Worm (Caenorhabditis elegans) whole organism, young adult: ENCODE results near the gene suf-1.
A peak's percentile ranks its signal among the peaks of the same experiment; 100 is the strongest.

ENCODE experiments used
- B0019.2 ChIP-seq: fragments of 200-800 bp; sonication (Bioruptor generic); conservative IDR thresholded peaks from 2 replicates; pipeline ENCODE4 v1.3.6; 2022; ENCODE audit warnings: missing genetic modification reagents, missing genetic modification characterization, missing compliant biosample characterization
- B0035.1 ChIP-seq: sonication (generic microtip); optimal IDR thresholded peaks from 2 replicates; lab custom pipeline; 2016; ENCODE audit warnings: missing genetic modification characterization, mild to moderate bottlenecking, missing compliant biosample characterization, missing genotype, missing genetic modification reagents
- C17E4.6 ChIP-seq: fragments of 200-800 bp; sonication (Bioruptor generic); IDR thresholded peaks from 2 replicates; pipeline ENCODE4 v1.3.6; 2022; ENCODE audit warnings: missing genetic modification reagents, missing genetic modification characterization, missing compliant biosample characterization
- F22D6.2 ChIP-seq: sonication (generic microtip); optimal IDR thresholded peaks from 2 replicates; lab custom pipeline; 2016; ENCODE audit warnings: mild to moderate bottlenecking, missing genetic modification characterization, missing compliant biosample characterization
- F37B4.10 ChIP-seq: fragments of 200-800 bp; sonication (Bioruptor generic); IDR thresholded peaks from 2 replicates; pipeline ENCODE4 v1.3.6; 2022; ENCODE audit warnings: missing genetic modification characterization, missing compliant biosample characterization
- Y53F4B.3 ChIP-seq: fragments of 200-800 bp; sonication (Bioruptor generic); IDR thresholded peaks from 2 replicates; pipeline ENCODE4 v1.3.6; 2022; ENCODE audit warnings: missing genetic modification reagents, missing genetic modification characterization, missing compliant biosample characterization
- Y53G8AR.9 ChIP-seq: fragments of 200-800 bp; sonication (Bioruptor generic); conservative IDR thresholded peaks from 2 replicates; pipeline ENCODE4 v1.3.6; 2022; ENCODE audit warnings: missing genetic modification reagents, missing genetic modification characterization, missing compliant biosample characterization
- Y67H2A.10 ChIP-seq: fragments of 200-800 bp; sonication (Bioruptor generic); conservative IDR thresholded peaks from 2 replicates; pipeline ENCODE4 v1.3.6; 2022; ENCODE audit warnings: missing genetic modification reagents, missing genetic modification characterization, missing compliant biosample characterization
- ZK185.1 ChIP-seq: sonication (generic microtip); optimal IDR thresholded peaks from 2 replicates; lab custom pipeline; 2016; ENCODE audit warnings: mild to moderate bottlenecking, missing genetic modification characterization, missing compliant biosample characterization; ENCODE audit not compliant: poor library complexity, severe bottlenecking
- ama-1 ChIP-seq, 3 experiments: fragments of 150-350 bp in 1 of 3; sonication (generic microtip) in 2 of 3; optimal IDR thresholded peaks; 2 replicates each; lab custom pipeline; 2014 to 2018; ENCODE audit warnings: missing biosample characterization in 2 of 3, missing genetic modification characterization in 2 of 3, missing genetic modification reagents in 2 of 3
- aptf-3 ChIP-seq: fragments of 200-800 bp; sonication (Bioruptor generic); IDR thresholded peaks from 2 replicates; pipeline ENCODE4 v1.3.6; 2022; ENCODE audit warnings: missing genetic modification characterization, missing compliant biosample characterization
- atf-7 ChIP-seq: sonication (generic microtip); optimal IDR thresholded peaks from 2 replicates; lab custom pipeline; 2017; ENCODE audit warnings: mild to moderate bottlenecking, missing genetic modification characterization, missing compliant biosample characterization
- attf-3 ChIP-seq: fragments of 200-800 bp; sonication (Bioruptor generic); conservative IDR thresholded peaks from 2 replicates; pipeline ENCODE4 v1.3.6; 2022; ENCODE audit warnings: missing genetic modification reagents, missing genetic modification characterization, missing compliant biosample characterization
- attf-6 ChIP-seq: fragments of 200-800 bp; sonication (Bioruptor generic); IDR thresholded peaks from 2 replicates; pipeline ENCODE4 v1.3.6; 2022; ENCODE audit warnings: missing genetic modification reagents, missing genetic modification characterization, missing compliant biosample characterization
- bed-1 ChIP-seq: fragments of 200-800 bp; sonication (Bioruptor generic); IDR thresholded peaks from 2 replicates; pipeline ENCODE4 v1.3.6; 2022; ENCODE audit warnings: missing genetic modification reagents, missing genetic modification characterization, missing compliant biosample characterization
- bed-2 ChIP-seq: fragments of 200-800 bp; sonication (Bioruptor generic); IDR thresholded peaks from 2 replicates; pipeline ENCODE4 v1.3.6; 2022; ENCODE audit warnings: missing genetic modification reagents, missing genetic modification characterization, missing compliant biosample characterization
- ccch-3 ChIP-seq: fragments of 200-800 bp; sonication (Bioruptor generic); optimal IDR thresholded peaks from 2 replicates; lab custom pipeline; 2018; ENCODE audit warnings: mild to moderate bottlenecking, missing genetic modification characterization, missing compliant biosample characterization
- cebp-2 ChIP-seq: fragments of 200-800 bp; sonication (Bioruptor generic); IDR thresholded peaks from 2 replicates; pipeline ENCODE4 v1.3.6; 2022; ENCODE audit warnings: missing genetic modification characterization, missing compliant biosample characterization
- dox-1 ChIP-seq: fragments of 200-800 bp; sonication (Bioruptor generic); IDR thresholded peaks from 2 replicates; pipeline ENCODE4 v1.3.6; 2022; ENCODE audit warnings: missing genetic modification reagents, missing genetic modification characterization, missing compliant biosample characterization
- dpl-1 ChIP-seq: fragments of 150-350 bp; optimal IDR thresholded peaks from 2 replicates; lab custom pipeline; 2014; ENCODE audit warnings: missing biosample characterization, missing genetic modification reagents, missing genetic modification characterization
- egl-44 ChIP-seq: fragments of 200-800 bp; sonication (Bioruptor generic); IDR thresholded peaks from 2 replicates; pipeline ENCODE4 v1.3.6; 2022; ENCODE audit warnings: missing genetic modification reagents, missing genetic modification characterization, missing compliant biosample characterization
- egrh-3 ChIP-seq: fragments of 200-800 bp; sonication (Bioruptor generic); IDR thresholded peaks from 2 replicates; pipeline ENCODE4 v1.3.6; 2022; ENCODE audit warnings: missing genetic modification reagents, missing genetic modification characterization, missing compliant biosample characterization
- fkh-3 ChIP-seq: sonication (generic microtip); optimal IDR thresholded peaks from 2 replicates; lab custom pipeline; 2016; ENCODE audit warnings: mild to moderate bottlenecking, missing genetic modification characterization, missing compliant biosample characterization
- him-1 ChIP-seq: sonication (generic microtip); optimal IDR thresholded peaks from 2 replicates; lab custom pipeline; 2016; ENCODE audit warnings: missing genotype, missing genetic modification reagents, missing genetic modification characterization, missing compliant biosample characterization
- hmg-1.2 ChIP-seq: fragments of 200-800 bp; sonication (Bioruptor generic); IDR thresholded peaks from 2 replicates; pipeline ENCODE4 v1.3.6; 2022; ENCODE audit warnings: missing genetic modification reagents, missing genetic modification characterization, missing compliant biosample characterization
- let-607 ChIP-seq, 2 experiments: fragments of 200-800 bp in 1 of 2; sonication (Bioruptor generic) in 1 of 2; sonication (generic microtip) in 1 of 2; optimal IDR thresholded peaks; 2 replicates each; lab custom pipeline; 2016 to 2018; ENCODE audit warnings: mild to moderate bottlenecking in 2 of 2, missing compliant biosample characterization in 2 of 2, missing genetic modification characterization in 2 of 2, moderate library complexity in 2 of 2, missing genotype in 1 of 2
- lin-40 ChIP-seq: sonication (generic microtip); optimal IDR thresholded peaks from 2 replicates; lab custom pipeline; 2016; ENCODE audit warnings: missing genetic modification characterization, mild to moderate bottlenecking, missing compliant biosample characterization, missing genotype, missing genetic modification reagents
- lin-54 ChIP-seq: fragments of 200-800 bp; sonication (Bioruptor generic); optimal IDR thresholded peaks from 2 replicates; lab custom pipeline; 2018; ENCODE audit warnings: mild to moderate bottlenecking, missing genetic modification characterization, missing compliant biosample characterization
- madf-10 ChIP-seq: sonication (generic microtip); optimal IDR thresholded peaks from 2 replicates; lab custom pipeline; 2016; ENCODE audit warnings: mild to moderate bottlenecking, missing genetic modification characterization, missing compliant biosample characterization
- madf-6 ChIP-seq: fragments of 200-800 bp; sonication (Bioruptor generic); IDR thresholded peaks from 2 replicates; pipeline ENCODE4 v1.3.6; 2022; ENCODE audit warnings: missing genetic modification reagents, missing genetic modification characterization, missing compliant biosample characterization
- mcd-1 ChIP-seq: fragments of 200-800 bp; sonication (Bioruptor generic); IDR thresholded peaks from 2 replicates; pipeline ENCODE4 v1.3.6; 2022; ENCODE audit warnings: missing genetic modification reagents, missing genetic modification characterization, missing compliant biosample characterization
- nfya-1 ChIP-seq: sonication (generic microtip); optimal IDR thresholded peaks from 2 replicates; lab custom pipeline; 2017; ENCODE audit warnings: antibody characterized with exemption, missing compliant biosample characterization, missing genetic modification characterization, borderline replicate concordance; ENCODE audit not compliant: insufficient read depth
- nfya-2 ChIP-seq: fragments of 200-800 bp; sonication (Bioruptor generic); IDR thresholded peaks from 2 replicates; pipeline ENCODE4 v1.3.6; 2022; ENCODE audit warnings: missing genetic modification reagents, missing genetic modification characterization, missing compliant biosample characterization
- nfyb-1 ChIP-seq: fragments of 200-800 bp; sonication (Bioruptor generic); IDR thresholded peaks from 2 replicates; pipeline ENCODE4 v1.3.6; 2022; ENCODE audit warnings: missing genetic modification reagents, missing genetic modification characterization, missing compliant biosample characterization
- nhr-179 ChIP-seq: sonication (generic microtip); optimal IDR thresholded peaks from 2 replicates; lab custom pipeline; 2016; ENCODE audit warnings: mild to moderate bottlenecking, missing genetic modification characterization, missing compliant biosample characterization
- nhr-80 ChIP-seq: sonication (generic microtip); optimal IDR thresholded peaks from 2 replicates; lab custom pipeline; 2016; ENCODE audit warnings: missing genetic modification characterization, missing compliant biosample characterization
- pbrm-1 ChIP-seq: fragments of 200-800 bp; sonication (Bioruptor generic); IDR thresholded peaks from 2 replicates; pipeline ENCODE4 v1.3.6; 2022; ENCODE audit warnings: missing genetic modification reagents, missing genetic modification characterization, missing compliant biosample characterization
- snpc-1.3 ChIP-seq: sonication (generic microtip); optimal IDR thresholded peaks from 2 replicates; lab custom pipeline; 2017; ENCODE audit warnings: missing genetic modification characterization, mild to moderate bottlenecking, missing compliant biosample characterization, antibody characterized with exemption, moderate library complexity, missing genotype, missing genetic modification reagents; ENCODE audit not compliant: insufficient read depth
- tbx-9 ChIP-seq: sonication (generic microtip); optimal IDR thresholded peaks from 2 replicates; lab custom pipeline; 2016; ENCODE audit warnings: borderline replicate concordance, missing genetic modification characterization, inconsistent platforms, missing compliant biosample characterization
- zim-3 ChIP-seq: sonication (generic microtip); optimal IDR thresholded peaks from 2 replicates; lab custom pipeline; 2017; ENCODE audit warnings: mild to moderate bottlenecking, missing genetic modification characterization, moderate library complexity, missing compliant biosample characterization
- ztf-18 ChIP-seq: sonication (generic microtip); optimal IDR thresholded peaks from 2 replicates; lab custom pipeline; 2016; ENCODE audit warnings: missing genotype, mild to moderate bottlenecking, missing genetic modification characterization, missing compliant biosample characterization
- ztf-22 ChIP-seq: fragments of 200-800 bp; sonication (Bioruptor generic); optimal IDR thresholded peaks from 2 replicates; lab custom pipeline; 2018; ENCODE audit warnings: mild to moderate bottlenecking, missing genetic modification characterization, moderate library complexity, missing compliant biosample characterization
- ztf-6 ChIP-seq: fragments of 200-800 bp; sonication (Bioruptor generic); IDR thresholded peaks from 2 replicates; pipeline ENCODE4 v1.3.6; 2022; ENCODE audit warnings: missing genetic modification reagents, missing genetic modification characterization, missing compliant biosample characterization

The suf-1 gene

ce11 chrII:8640503-8640902 lies 36.9 kb downstream of the suf-1 start:
- TF ChIP-seq F37B4.10 (GFP tag; lab: Robert Waterston, UW) (no peak), cebp-2 (GFP tag; lab: Robert Waterston, UW) (no peak), egl-44 (no peak), madf-6 (GFP tag; lab: Robert Waterston, UW) (no peak), B0019.2 (GFP tag; lab: Robert Waterston, UW) (no peak), F22D6.2 (tag; lab: Kevin White, UChicago) (no peak), fkh-3 (tag; lab: Kevin White, UChicago) (no peak), nhr-80 (peak; percentile 13), ztf-18 (tag; lab: Kevin White, UChicago) (no peak)

ce11 chrII:8641131-8641530 lies 37.5 kb downstream of the suf-1 start, which contains the start of gene D2085.7:
D2085.7 (plus strand) TSS chrII:8641381.
- no peak for TF ChIP-seq zim-3
- no peak for TF ChIP-seq attf-6 (GFP tag; lab: Robert Waterston, UW)
- no peak for TF ChIP-seq dox-1 (GFP tag; lab: Robert Waterston, UW)
- no peak for TF ChIP-seq F37B4.10 (GFP tag; lab: Robert Waterston, UW)
- TF ChIP-seq nfya-2 (GFP tag; lab: Robert Waterston, UW), result no peak
- TF ChIP-seq hmg-1.2 (GFP tag; lab: Robert Waterston, UW), result peak; percentile 28; the same call in 1 of the 2 replicates
- TF ChIP-seq lin-40, result no peak

ce11 chrII:8642376-8642775 lies 38.7 kb downstream of the suf-1 start:
- TF ChIP-seq ccch-3 (GFP tag; lab: Kevin White, UChicago), result no peak
- TF ChIP-seq atf-7 (tag; lab: Kevin White, UChicago), result no peak
- no peak for TF ChIP-seq B0019.2 (GFP tag; lab: Robert Waterston, UW)
- TF ChIP-seq egrh-3, result no peak
- no peak for TF ChIP-seq nfya-1 (tag; lab: Kevin White, UChicago)
- no peak for TF ChIP-seq let-607 (tag; optimal IDR thresholded peaks at IDR 0.05; lab: Kevin White, UChicago)
- TF ChIP-seq pbrm-1 (GFP tag; lab: Robert Waterston, UW), result no peak
- TF ChIP-seq snpc-1.3 (tag; lab: Kevin White, UChicago), result no peak
- TF ChIP-seq Y53G8AR.9 (GFP tag; lab: Robert Waterston, UW), result no peak
- TF ChIP-seq C17E4.6 (GFP tag; lab: Robert Waterston, UW), result no peak
- TF ChIP-seq him-1 (tag; lab: Kevin White, UChicago), result no peak
- no peak for TF ChIP-seq Y67H2A.10 (GFP tag; lab: Robert Waterston, UW)
- no peak for TF ChIP-seq bed-1 (GFP tag; lab: Robert Waterston, UW)
- TF ChIP-seq bed-2, result no peak
- TF ChIP-seq nfya-2 (GFP tag; lab: Robert Waterston, UW), result no peak
- no peak for TF ChIP-seq tbx-9 (tag; lab: Kevin White, UChicago)
- TF ChIP-seq ZK185.1, result no peak
- no peak for TF ChIP-seq Y53F4B.3 (GFP tag; lab: Robert Waterston, UW)
- no peak for TF ChIP-seq ztf-6 (GFP tag; lab: Robert Waterston, UW)

ce11 chrII:8643627-8644356 lies 40.1 kb downstream of the suf-1 start:
- TF ChIP-seq ccch-3 (GFP tag; lab: Kevin White, UChicago) (no peak), nhr-179 (no peak), C17E4.6 (GFP tag; lab: Robert Waterston, UW) (no peak), ama-1 (optimal IDR thresholded peaks at IDR 0.05; lab: Kevin White, UChicago) (no peak), ama-1 (GFP tag; optimal IDR thresholded peaks at IDR 0.05; lab: Kevin White, UChicago) (no peak), mcd-1 (GFP tag; lab: Robert Waterston, UW) (no peak), madf-10 (no peak), attf-3 (GFP tag; lab: Robert Waterston, UW) (no peak), nfyb-1 (GFP tag; lab: Robert Waterston, UW) (no peak), aptf-3 (no peak), lin-54 (no peak), dpl-1 (GFP tag; lab: Kevin White, UChicago) (no peak), pbrm-1 (GFP tag; lab: Robert Waterston, UW) (no peak), B0035.1 (no peak), ztf-22 (no peak)
